Fruit fly (Drosophila melanogaster): ENCODE data around the gene psd.

Gene psd

dm6 chr2L:5958581-5959177, 6.1 kb downstream of the psd start, which contains the start of gene Vm26Ac:
Vm26Ac (minus strand) TSS chr2L:5958631.
- TF ChIP-seq CG6813 (GFP tag; optimal IDR thresholded peaks at IDR 0.05) (no peak), nerfin-2 (GFP tag; IDR thresholded peaks at IDR 0.05; ENCODE audit: partially characterized antibody) (0 out of 2 replicates have a peak, but pooled peaks have one; percentile 30)

- TF ChIP-seq Med (GFP tag) (peak; percentile 26), Ada2b (GFP tag; IDR thresholded peaks at IDR 0.05) (no peak), CG18764 (GFP tag; optimal IDR thresholded peaks at IDR 0.05) (no peak), CG15269 (tag; optimal IDR thresholded peaks at IDR 0.05) (no peak), Mrtf (GFP tag; IDR thresholded peaks at IDR 0.05) (0 out of 3 replicates have a peak, but pooled peaks have one; percentile 9), az2 (GFP tag; optimal IDR thresholded peaks at IDR 0.05) (no peak), fu2 (GFP tag; optimal IDR thresholded peaks at IDR 0.05) (no peak), sc (optimal IDR thresholded peaks at IDR 0.05) (no peak), sc (GFP tag; optimal IDR thresholded peaks at IDR 0.05) (no peak), NfI (GFP tag; optimal IDR thresholded peaks at IDR 0.05) (no peak)
Measured at dm6 chr2L:5956706-5957105, 8.0 kb downstream of the psd start, which contains the start of the genes CG13998 and Vm26Ab. CG13998 (minus strand) TSS chr2L:5956819. Vm26Ab (plus strand) TSS chr2L:5957004.

dm6 chr2L:5956153-5956552, 8.6 kb downstream of the psd start, which contains the start of gene CG13999:
CG13999 (minus strand) TSS chr2L:5956466.
- TF ChIP-seq Abd-B (GFP tag; optimal IDR thresholded peaks at IDR 0.05) = no peak
- peak; percentile 44; the same call in 1 of the 2 replicates for TF ChIP-seq E2f2 (GFP tag; IDR thresholded peaks at IDR 0.05)
- peak; percentile 21 for TF ChIP-seq Med (GFP tag)
- peak; percentile 91 for TF ChIP-seq ewg (GFP tag; optimal IDR thresholded peaks at IDR 0.05)
- TF ChIP-seq HLH4C (GFP tag; IDR thresholded peaks at IDR 0.05; ENCODE audit: partially characterized antibody) = no peak
- TF ChIP-seq ranshi (GFP tag; IDR thresholded peaks at IDR 0.05) = no peak
- TF ChIP-seq CG9797 (GFP tag; optimal IDR thresholded peaks at IDR 0.05) = no peak
- no peak for TF ChIP-seq Camta (GFP tag; optimal IDR thresholded peaks at IDR 0.05)
- TF ChIP-seq Dp (GFP tag; optimal IDR thresholded peaks at IDR 0.05) = peak; percentile 30
- no peak for TF ChIP-seq CG17612 (GFP tag; IDR thresholded peaks at IDR 0.05)
- peak; percentile 2 for TF ChIP-seq pzg (GFP tag; optimal IDR thresholded peaks at IDR 0.05)

dm6 chr2L:5948775-5949526, 15.8 kb downstream of the psd start, which contains the start of gene CG9044:
CG9044 (plus strand) TSS chr2L:5949450.
- TF ChIP-seq gcm2 (GFP tag; optimal IDR thresholded peaks at IDR 0.05) (no peak), HHEX (GFP tag; optimal IDR thresholded peaks at IDR 0.05) (no peak), CG6765 (GFP tag; optimal IDR thresholded peaks at IDR 0.05) (no peak), CG17186 (GFP tag; optimal IDR thresholded peaks at IDR 0.05) (peak; percentile 44), al (GFP tag; IDR thresholded peaks at IDR 0.05) (peak; percentile 50), Mad (GFP tag; optimal IDR thresholded peaks at IDR 0.05) (peak; percentile 67), tin (GFP tag; optimal IDR thresholded peaks at IDR 0.05) (peak; percentile 36), HmgZ (tag; optimal IDR thresholded peaks at IDR 0.05) (peak; percentile 66), Nf-YB (GFP tag; optimal IDR thresholded peaks at IDR 0.05) (no peak), btn (GFP tag; optimal IDR thresholded peaks at IDR 0.05) (no peak), YL-1 (GFP tag; optimal IDR thresholded peaks at IDR 0.05) (peak; percentile 49), CG14965 (GFP tag; optimal IDR thresholded peaks at IDR 0.05; ENCODE audit: borderline replicate concordance) (no peak), otp (GFP tag; IDR thresholded peaks at IDR 0.05) (no peak), CG11093 (GFP tag; IDR thresholded peaks at IDR 0.05) (peak; percentile 24; the same call in 1 of the 3 replicates), D (optimal IDR thresholded peaks at IDR 0.05) (no peak), D (GFP tag; optimal IDR thresholded peaks at IDR 0.05) (peak; percentile 34), CG4424 (GFP tag; optimal IDR thresholded peaks at IDR 0.05) (peak; percentile 59), ewg (GFP tag; optimal IDR thresholded peaks at IDR 0.05) (peak; percentile 63), CG2678 (tag; optimal IDR thresholded peaks at IDR 0.05) (no peak), Nf-YC (tag; optimal IDR thresholded peaks at IDR 0.05) (no peak), Poxn (GFP tag; IDR thresholded peaks at IDR 0.05) (no peak), amos (GFP tag; IDR thresholded peaks at IDR 0.05; ENCODE audit: partially characterized antibody) (peak; percentile 89), hkb (optimal IDR thresholded peaks at IDR 0.05) (no peak), hkb (GFP tag; IDR thresholded peaks at IDR 0.05) (no peak)

All from whole organism, embryonic.